Fruit fly (Drosophila melanogaster) whole organism, wandering third instar larva: ENCODE data around the gene CG13056.
A peak's percentile ranks its signal among the peaks of the same experiment; 100 is the strongest.

ENCODE experiments used
- Abd-B ChIP-seq: fragments of >200 bp; optimal IDR thresholded peaks from 2 replicates; lab custom pipeline; 2017; ENCODE audit warnings: missing biosample characterization, missing genetic modification characterization
- CG9705 ChIP-seq: fragments of 200-800 bp; sonication (Bioruptor generic); optimal IDR thresholded peaks from 2 replicates; lab custom pipeline; 2018; ENCODE audit warnings: missing biosample characterization, mild to moderate bottlenecking, missing genetic modification characterization
- CrebA ChIP-seq: fragments of 200-800 bp; sonication (Bioruptor generic); optimal IDR thresholded peaks from 2 replicates; lab custom pipeline; 2016; ENCODE audit warnings: missing biosample characterization, mild to moderate bottlenecking, missing genetic modification characterization, borderline replicate concordance
- Dfd ChIP-seq: fragments of >200 bp; optimal IDR thresholded peaks from 2 replicates; lab custom pipeline; 2017; ENCODE audit warnings: missing biosample characterization, missing genetic modification characterization
- HLH106 ChIP-seq: fragments of 200-800 bp; optimal IDR thresholded peaks from 3 replicates; lab custom pipeline; 2019; ENCODE audit warnings: missing biosample characterization, mild to moderate bottlenecking, missing genetic modification characterization, moderate library complexity
- Hnf4 ChIP-seq: fragments of 200-800 bp; sonication (Bioruptor generic); optimal IDR thresholded peaks from 2 replicates; lab custom pipeline; 2016; ENCODE audit warnings: missing biosample characterization, mild to moderate bottlenecking, missing genetic modification characterization
- Hr78 ChIP-seq: fragments of >200 bp; optimal IDR thresholded peaks from 2 replicates; lab custom pipeline; 2017; ENCODE audit warnings: missing biosample characterization, missing genetic modification characterization
- Hr83 ChIP-seq: fragments of 200-300 bp; sonication (Bioruptor generic); optimal IDR thresholded peaks from 2 replicates; lab custom pipeline; 2016; ENCODE audit warnings: missing biosample characterization, mild to moderate bottlenecking, missing genetic modification characterization, moderate library complexity; ENCODE audit not compliant: poor library complexity, severe bottlenecking
- Mio ChIP-seq: sonication (Bioruptor generic); optimal IDR thresholded peaks from 2 replicates; lab custom pipeline; 2016; ENCODE audit warnings: missing biosample characterization, missing genetic modification characterization
- Myc ChIP-seq: fragments of >200 bp; optimal IDR thresholded peaks from 2 replicates; lab custom pipeline; 2017
- N ChIP-seq: fragments of >200 bp; optimal IDR thresholded peaks from 2 replicates; lab custom pipeline; 2018; ENCODE audit warnings: missing biosample characterization, missing external identifiers, missing genetic modification characterization
- OdsH ChIP-seq: fragments of 200-800 bp; sonication (Bioruptor generic); optimal IDR thresholded peaks from 2 replicates; lab custom pipeline; 2016; ENCODE audit warnings: missing biosample characterization, mild to moderate bottlenecking, missing genetic modification characterization
- Rel ChIP-seq, 2 experiments: fragments of 200-800 bp; sonication (Bioruptor generic) in 1 of 2; optimal IDR thresholded peaks; 2 replicates in 1 of 2; 3 replicates in 1 of 2; lab custom pipeline; 2016 to 2019; ENCODE audit warnings: mild to moderate bottlenecking in 2 of 2, missing biosample characterization in 2 of 2, missing genetic modification characterization in 2 of 2, moderate library complexity in 1 of 2
- Sp1 ChIP-seq: fragments of 200-800 bp; sonication (Bioruptor generic); optimal IDR thresholded peaks from 3 replicates; lab custom pipeline; 2019; ENCODE audit warnings: missing biosample characterization, mild to moderate bottlenecking, missing genetic modification characterization, moderate library complexity
- Vsx2 ChIP-seq: fragments of 200-300, 225-300 bp; sonication (Bioruptor generic); optimal IDR thresholded peaks from 2 replicates; lab custom pipeline; 2018; ENCODE audit warnings: missing biosample characterization, missing genetic modification characterization; ENCODE audit not compliant: partially characterized antibody
- br ChIP-seq: fragments of 200-800 bp; sonication (Bioruptor generic); optimal IDR thresholded peaks from 2 replicates; lab custom pipeline; 2016; ENCODE audit warnings: missing biosample characterization, missing genetic modification characterization
- brk ChIP-seq: fragments of 200-800 bp; sonication (Bioruptor generic); optimal IDR thresholded peaks from 2 replicates; lab custom pipeline; 2016; ENCODE audit warnings: missing biosample characterization, mild to moderate bottlenecking, missing genetic modification characterization
- dl ChIP-seq, 2 experiments: fragments of 175-275, 200-275 bp in 1 of 2; fragments of 200-275 bp in 1 of 2; sonication (Bioruptor generic); optimal IDR thresholded peaks; lab custom pipeline; 2018; ENCODE audit warnings: mild to moderate bottlenecking in 2 of 2, missing biosample characterization in 2 of 2, missing genetic modification characterization in 2 of 2, moderate library complexity in 2 of 2; ENCODE audit not compliant: partially characterized antibody in 2 of 2, insufficient read depth in 1 of 2
- ey ChIP-seq: fragments of 200-800 bp; sonication (Bioruptor generic); optimal IDR thresholded peaks from 2 replicates; lab custom pipeline; 2016; ENCODE audit warnings: missing biosample characterization, missing genetic modification characterization
- foxo ChIP-seq, 2 experiments: fragments of 200-800 bp; sonication (Bioruptor generic); optimal IDR thresholded peaks; 2 replicates in 1 of 2; 3 replicates in 1 of 2; lab custom pipeline; 2016 to 2017; ENCODE audit warnings: missing biosample characterization in 2 of 2, missing genetic modification characterization in 2 of 2
- fru ChIP-seq: fragments of 200-800 bp; sonication (Bioruptor generic); optimal IDR thresholded peaks from 3 replicates; lab custom pipeline; 2016; ENCODE audit warnings: missing biosample characterization, mild to moderate bottlenecking, missing genetic modification characterization
- lola ChIP-seq: fragments of >200 bp; optimal IDR thresholded peaks from 2 replicates; lab custom pipeline; 2017; ENCODE audit warnings: missing biosample characterization, missing genetic modification characterization
- pan ChIP-seq: fragments of >200 bp; optimal IDR thresholded peaks from 2 replicates; lab custom pipeline; 2017
- psq ChIP-seq: fragments of 200-800 bp; sonication (Bioruptor generic); optimal IDR thresholded peaks from 3 replicates; lab custom pipeline; 2017; ENCODE audit warnings: missing biosample characterization, mild to moderate bottlenecking, missing genetic modification characterization, moderate library complexity
- sage ChIP-seq: fragments of 200-800 bp; sonication (Bioruptor generic); optimal IDR thresholded peaks from 2 replicates; lab custom pipeline; 2016; ENCODE audit warnings: missing biosample characterization, mild to moderate bottlenecking, missing genetic modification characterization
- sv ChIP-seq: fragments of 200-800 bp; sonication (Bioruptor generic); optimal IDR thresholded peaks from 3 replicates; lab custom pipeline; 2016; ENCODE audit warnings: missing biosample characterization, missing genetic modification characterization
- tai ChIP-seq: sonication (Bioruptor generic); optimal IDR thresholded peaks from 2 replicates; lab custom pipeline; 2016; ENCODE audit warnings: missing biosample characterization, missing genetic modification characterization
- usp ChIP-seq: fragments of >200 bp; optimal IDR thresholded peaks from 2 replicates; lab custom pipeline; 2017; ENCODE audit warnings: missing biosample characterization, missing genetic modification characterization
- woc ChIP-seq: sonication (Bioruptor generic); optimal IDR thresholded peaks from 2 replicates; lab custom pipeline; 2016; ENCODE audit warnings: missing biosample characterization, mild to moderate bottlenecking, missing genetic modification characterization

The CG13056 gene

DNA sequence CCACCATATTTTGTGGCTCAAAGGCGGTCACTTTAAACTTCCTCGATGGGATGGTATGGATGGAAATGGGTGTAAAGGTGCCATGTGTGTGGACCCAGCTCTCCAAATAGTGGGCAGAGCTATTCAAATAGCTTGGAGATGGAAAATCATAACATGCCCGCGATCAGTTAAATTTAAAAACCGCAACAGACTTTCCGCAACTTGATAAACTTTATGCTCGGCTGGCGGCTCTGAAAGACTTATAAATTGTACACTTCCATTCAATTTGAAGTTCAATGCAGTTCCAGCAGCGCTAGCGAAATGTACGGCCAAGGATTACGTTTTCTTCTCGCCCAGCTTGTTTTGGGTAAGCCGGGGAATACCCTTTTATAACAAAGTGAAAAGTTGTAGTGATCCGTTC, 12.9 kb downstream of the CG13056 start, which contains the start of gene CG33257:
Gene CG33257, plus strand, starts transcription at position 301 of the 400 bp plus-strand sequence.
- TF ChIP-seq Sp1 (no peak), Myc (lab: Kevin White, UChicago) (no peak), Vsx2 (no peak), tai (GFP tag; lab: Kevin White, UChicago) (no peak), psq (GFP tag; lab: Kevin White, UChicago) (no peak), OdsH (GFP tag; lab: Kevin White, UChicago) (no peak), dl (GFP tag; optimal IDR thresholded peaks at IDR 0.05; lab: Kevin White, UChicago; ENCODE audit: insufficient read depth in 1 of 2, partially characterized antibody in 2 of 2) (no peak), br (GFP tag; lab: Kevin White, UChicago) (no peak), lola (GFP tag; lab: Kevin White, UChicago) (no peak), CG9705 (GFP tag; lab: Kevin White, UChicago) (no peak), Hr83 (no peak), Rel (GFP tag; optimal IDR thresholded peaks at IDR 0.05; lab: Kevin White, UChicago) (no peak), Rel (tag; optimal IDR thresholded peaks at IDR 0.05; lab: Kevin White, UChicago) (no peak)

DNA sequence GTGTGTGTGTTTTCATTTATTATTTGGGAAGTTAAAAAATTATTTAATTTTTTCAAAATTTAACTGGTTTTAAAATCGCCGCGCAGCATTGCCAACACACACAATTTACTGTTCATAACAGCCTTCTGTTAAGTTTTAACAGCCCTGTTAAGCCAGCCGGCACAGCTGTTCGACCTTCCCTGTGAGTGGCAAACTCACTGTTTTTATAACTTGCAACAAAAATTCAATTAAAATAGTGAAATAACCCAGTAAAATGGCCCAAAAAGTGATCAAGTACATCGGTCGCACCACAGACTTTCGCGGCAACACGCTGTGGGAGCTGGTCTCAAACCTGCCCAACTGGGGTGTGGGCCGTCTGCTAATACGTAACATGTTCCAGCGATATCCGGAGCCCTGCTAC, 14.8 kb downstream of the CG13056 start, which contains the start of gene mRpS34:
Gene mRpS34, plus strand, starts transcription at position 161 of the 400 bp plus-strand sequence.
- TF ChIP-seq Mio (no peak), N (no peak), Vsx2 (no peak), woc (no peak), foxo (GFP tag; optimal IDR thresholded peaks at IDR 0.05; lab: Kevin White, UChicago) (no peak), Rel (GFP tag; optimal IDR thresholded peaks at IDR 0.05; lab: Kevin White, UChicago) (no peak), Rel (tag; optimal IDR thresholded peaks at IDR 0.05; lab: Kevin White, UChicago) (no peak)

DNA sequence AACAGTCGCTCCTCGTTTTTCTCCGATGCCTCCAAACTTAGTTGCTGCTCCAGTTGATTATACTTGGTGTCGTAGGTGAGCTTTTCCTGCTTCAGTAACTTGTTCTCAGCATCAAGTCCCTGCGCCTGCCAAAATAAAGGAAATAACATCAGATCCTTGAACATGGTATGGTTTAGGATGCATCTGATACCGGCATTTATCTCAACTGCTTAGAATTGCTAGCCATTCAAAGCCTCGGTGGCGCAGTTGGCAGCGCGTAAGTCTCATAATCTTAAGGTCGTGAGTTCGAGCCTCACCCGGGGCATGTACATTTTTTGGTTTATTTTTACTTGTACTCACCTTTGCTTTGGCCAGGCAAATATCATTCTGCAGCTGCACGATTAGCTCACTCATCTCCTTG, 16.6 kb downstream of the CG13056 start:
- TF ChIP-seq Dfd (GFP tag; lab: Kevin White, UChicago) (no peak), Myc (lab: Kevin White, UChicago) (no peak), OdsH (GFP tag; lab: Kevin White, UChicago) (no peak), br (GFP tag; lab: Kevin White, UChicago) (no peak), Hr83 (no peak), usp (GFP tag; lab: Kevin White, UChicago) (no peak), Abd-B (GFP tag; lab: Kevin White, UChicago) (no peak), ey (GFP tag; lab: Kevin White, UChicago) (no peak), sv (GFP tag; lab: Kevin White, UChicago) (no peak)

DNA sequence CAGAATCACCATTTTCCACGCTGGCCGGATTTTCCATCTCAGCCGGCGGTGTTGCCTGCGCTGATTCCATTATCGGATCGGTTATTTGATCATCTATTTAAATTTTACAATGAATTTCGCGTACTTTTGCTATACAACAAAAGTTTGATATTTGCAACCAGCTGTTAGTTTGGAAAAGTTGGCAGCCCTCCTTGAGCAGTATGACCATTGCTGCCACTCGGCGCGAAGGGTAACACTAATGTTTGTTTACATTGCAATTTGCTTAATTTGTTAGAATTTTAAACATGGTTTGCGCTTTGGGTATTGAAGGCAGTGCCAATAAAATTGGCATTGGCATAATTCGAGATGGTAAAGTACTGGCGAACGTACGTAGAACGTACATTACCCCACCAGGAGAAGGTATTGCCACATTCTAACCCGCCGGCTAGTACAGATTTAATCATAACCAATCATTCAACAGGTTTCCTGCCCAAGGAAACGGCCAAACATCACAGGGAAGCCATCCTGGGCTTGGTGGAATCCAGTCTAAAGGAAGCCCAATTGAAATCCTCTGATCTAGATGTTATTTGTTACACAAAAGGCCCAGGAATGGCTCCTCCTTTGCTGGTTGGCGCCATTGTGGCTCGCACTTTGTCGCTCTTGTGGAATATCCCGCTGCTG, 18.8 kb downstream of the CG13056 start, which contains the start of the genes Golgin104 and Tcs3:
Gene Golgin104, minus strand, starts transcription at position 182 of the 660 bp plus-strand sequence.
Gene Tcs3, plus strand, starts transcription at position 222 of the 660 bp plus-strand sequence.
- TF ChIP-seq fru (no peak), Rel (GFP tag; optimal IDR thresholded peaks at IDR 0.05; lab: Kevin White, UChicago) (no peak), Rel (tag; optimal IDR thresholded peaks at IDR 0.05; lab: Kevin White, UChicago) (peak; percentile 60), tai (GFP tag; lab: Kevin White, UChicago) (no peak), Vsx2 (no peak), Hnf4 (no peak)
- TF ChIP-seq, all 38 proteins: peak for 1

DNA sequence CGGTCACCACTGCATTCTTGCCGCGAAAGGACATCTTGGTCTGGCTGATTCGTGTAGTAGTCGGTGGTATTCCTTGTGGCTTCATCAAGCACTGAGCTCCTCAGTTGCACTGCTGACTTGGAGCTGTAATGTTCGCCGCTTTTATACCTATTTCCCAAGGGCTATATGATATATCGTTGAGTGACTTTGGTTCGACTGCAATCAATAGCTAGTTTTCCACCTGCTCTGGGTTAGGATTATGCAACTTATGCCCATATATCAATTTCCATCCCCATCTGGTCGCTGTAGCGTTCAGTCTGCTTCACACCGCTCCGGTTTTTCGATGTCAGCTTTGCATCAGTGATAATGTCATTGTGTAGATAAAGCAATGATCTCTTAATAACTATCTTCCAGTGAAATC, 21.1 kb downstream of the CG13056 start, which contains the start of gene Pdh:
Gene Pdh, minus strand, starts transcription at position 101 of the 400 bp plus-strand sequence.
- TF ChIP-seq Mio (no peak), sv (GFP tag; lab: Kevin White, UChicago) (no peak), Vsx2 (no peak), brk (GFP tag; lab: Kevin White, UChicago) (no peak), Rel (GFP tag; optimal IDR thresholded peaks at IDR 0.05; lab: Kevin White, UChicago) (no peak), Rel (tag; optimal IDR thresholded peaks at IDR 0.05; lab: Kevin White, UChicago) (no peak), ey (GFP tag; lab: Kevin White, UChicago) (no peak), Abd-B (GFP tag; lab: Kevin White, UChicago) (no peak), sage (GFP tag; lab: Kevin White, UChicago) (no peak), Hr78 (no peak), HLH106 (tag; lab: Kevin White, UChicago) (no peak), CrebA (GFP tag; lab: Kevin White, UChicago) (no peak), pan (lab: Kevin White, UChicago) (no peak)
- TF ChIP-seq, all 38 proteins: peak for 0
